Worm (Caenorhabditis elegans) whole organism, young adult: Measurements from ENCODE around the gene T25G12.3.

Experiments used
- F57A8.1 ChIP-seq: fragments of 200-800 bp; sonication (Bioruptor generic); optimal IDR thresholded peaks from 2 replicates; lab custom pipeline; 2018; ENCODE audit warnings: mild to moderate bottlenecking, missing genetic modification characterization, moderate library complexity, missing compliant biosample characterization
- ama-1 ChIP-seq, 3 experiments: fragments of 150-350 bp in 1 of 3; sonication (generic microtip) in 2 of 3; optimal IDR thresholded peaks; 2 replicates each; lab custom pipeline; 2014 to 2018; ENCODE audit warnings: missing biosample characterization in 2 of 3, missing genetic modification characterization in 2 of 3, missing genetic modification reagents in 2 of 3
- dox-1 ChIP-seq: fragments of 200-800 bp; sonication (Bioruptor generic); IDR thresholded peaks from 2 replicates; pipeline ENCODE4 v1.3.6; 2022; ENCODE audit warnings: missing genetic modification reagents, missing genetic modification characterization, missing compliant biosample characterization
- lin-35 ChIP-seq, 3 experiments: fragments of 150-350 bp in 2 of 3; sonication (generic microtip) in 1 of 3; optimal IDR thresholded peaks; 2 replicates each; lab custom pipeline; 2014 to 2018; ENCODE audit warnings: missing biosample characterization in 3 of 3, missing genetic modification characterization in 3 of 3, missing genetic modification reagents in 3 of 3
- lin-40 ChIP-seq: sonication (generic microtip); optimal IDR thresholded peaks from 2 replicates; lab custom pipeline; 2016; ENCODE audit warnings: missing genetic modification characterization, mild to moderate bottlenecking, missing compliant biosample characterization, missing genotype, missing genetic modification reagents
- mes-4 ChIP-seq: sonication (generic microtip); optimal IDR thresholded peaks from 2 replicates; lab custom pipeline; 2016; ENCODE audit warnings: missing genotype, missing genetic modification characterization, missing compliant biosample characterization
- nhr-179 ChIP-seq: sonication (generic microtip); optimal IDR thresholded peaks from 2 replicates; lab custom pipeline; 2016; ENCODE audit warnings: mild to moderate bottlenecking, missing genetic modification characterization, missing compliant biosample characterization
- nhr-90 ChIP-seq: sonication (generic microtip); optimal IDR thresholded peaks from 2 replicates; lab custom pipeline; 2016; ENCODE audit warnings: missing genotype, mild to moderate bottlenecking, missing genetic modification characterization, missing compliant biosample characterization
- pha-4 ChIP-seq: fragments of 150-350 bp; sonication (generic microtip); optimal IDR thresholded peaks from 2 replicates; lab custom pipeline; 2014; ENCODE audit warnings: missing biosample characterization, missing genetic modification reagents, missing genetic modification characterization
- rcor-1 ChIP-seq: fragments of 200-800 bp; sonication (Bioruptor generic); IDR thresholded peaks from 2 replicates; pipeline ENCODE4 v1.3.6; 2022; ENCODE audit warnings: missing genetic modification reagents, missing genetic modification characterization, missing compliant biosample characterization
- unc-62 ChIP-seq: fragments of 150-350 bp; optimal IDR thresholded peaks from 2 replicates; lab custom pipeline; 2014; ENCODE audit warnings: missing biosample characterization, missing genetic modification reagents, missing genetic modification characterization
- zfh-2 ChIP-seq: fragments of 200-800 bp; sonication (Bioruptor generic); conservative IDR thresholded peaks from 2 replicates; pipeline ENCODE4 v1.3.6; 2022; ENCODE audit warnings: missing genetic modification reagents, missing genetic modification characterization, missing compliant biosample characterization
- zim-3 ChIP-seq: sonication (generic microtip); optimal IDR thresholded peaks from 2 replicates; lab custom pipeline; 2017; ENCODE audit warnings: mild to moderate bottlenecking, missing genetic modification characterization, moderate library complexity, missing compliant biosample characterization
- ztf-6 ChIP-seq: fragments of 200-800 bp; sonication (Bioruptor generic); IDR thresholded peaks from 2 replicates; pipeline ENCODE4 v1.3.6; 2022; ENCODE audit warnings: missing genetic modification reagents, missing genetic modification characterization, missing compliant biosample characterization

DNA sequence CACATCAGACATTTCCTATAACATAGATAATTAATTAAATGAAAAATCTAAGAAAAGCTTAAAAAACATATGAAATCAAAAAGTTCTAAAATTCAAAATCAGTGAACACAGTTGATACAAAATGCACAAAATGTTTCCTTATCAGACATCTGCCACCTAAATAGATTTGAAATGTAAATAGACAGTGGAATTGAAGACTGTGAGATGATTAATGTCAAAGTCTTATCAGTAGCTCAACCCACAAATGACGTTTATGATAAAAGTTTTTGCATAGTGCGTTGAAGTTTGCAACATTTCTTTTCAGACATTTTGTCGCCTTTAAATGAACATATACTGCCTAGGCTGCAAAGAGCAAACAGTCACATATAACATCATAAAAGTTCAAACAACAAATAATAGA, 25.3 kb downstream of the T25G12.3 start, which contains the start of gene Y40C7B.4:
- no peak for TF ChIP-seq zim-3 (tag; lab: Kevin White, UChicago)
- TF ChIP-seq dox-1 (GFP tag; lab: Robert Waterston, UW) = no peak
- TF ChIP-seq nhr-179 = no peak
- TF ChIP-seq F57A8.1 (GFP tag; lab: Kevin White, UChicago) = no peak
- TF ChIP-seq nhr-90 (tag; lab: Kevin White, UChicago) = no peak
- no peak for TF ChIP-seq zfh-2 (GFP tag; lab: Robert Waterston, UW)
- TF ChIP-seq pha-4 (tag; lab: Kevin White, UChicago) = peak; percentile 51
- TF ChIP-seq lin-35 (GFP tag; optimal IDR thresholded peaks at IDR 0.05; lab: Kevin White, UChicago) = no peak
- TF ChIP-seq lin-40 (tag; lab: Kevin White, UChicago) = no peak
- no peak for TF ChIP-seq unc-62 (GFP tag; lab: Kevin White, UChicago)
- TF ChIP-seq mes-4 = no peak
- no peak for TF ChIP-seq rcor-1 (GFP tag; lab: Robert Waterston, UW)
- no peak for TF ChIP-seq ztf-6 (GFP tag; lab: Robert Waterston, UW)
- no peak for TF ChIP-seq ama-1 (optimal IDR thresholded peaks at IDR 0.05; lab: Kevin White, UChicago)
- no peak for TF ChIP-seq ama-1 (GFP tag; optimal IDR thresholded peaks at IDR 0.05; lab: Kevin White, UChicago)
